Fruit fly (Drosophila melanogaster): ENCODE data around the gene rdgA.

rdgA gene

DNA sequence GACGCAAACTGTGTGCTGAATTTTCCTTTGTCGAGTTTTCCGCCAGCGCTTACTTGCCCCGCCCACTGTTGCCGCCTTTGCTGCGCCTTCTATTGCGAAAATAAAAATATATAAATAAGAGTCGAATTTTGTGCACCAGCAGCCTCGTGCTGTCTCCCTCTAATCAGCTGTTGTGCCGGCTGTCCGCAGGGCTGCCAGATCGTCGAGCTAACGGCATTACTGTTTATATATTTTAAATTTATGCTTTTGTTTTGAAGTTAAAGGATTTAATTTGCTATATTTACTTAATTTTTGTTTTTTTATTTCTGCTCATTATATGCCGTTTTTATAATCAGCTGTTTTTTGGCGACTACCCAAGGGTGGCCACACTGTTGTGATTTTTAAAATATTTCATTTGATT is 6.8 kb upstream of the rdgA start, which contains the start of gene Uros1 (continued):
- TF ChIP-seq CG4282 (GFP tag; optimal IDR thresholded peaks at IDR 0.05) (no peak), CG6854 (GFP tag; optimal IDR thresholded peaks at IDR 0.05) (no peak), CG17802 (tag; optimal IDR thresholded peaks at IDR 0.05) (no peak), CG9817 (tag; optimal IDR thresholded peaks at IDR 0.05) (no peak), Abd-B (GFP tag; optimal IDR thresholded peaks at IDR 0.05) (no peak), da (GFP tag; optimal IDR thresholded peaks at IDR 0.05) (no peak), Pdp1 (GFP tag; optimal IDR thresholded peaks at IDR 0.05) (no peak), CG8359 (GFP tag; optimal IDR thresholded peaks at IDR 0.05; ENCODE audit: borderline replicate concordance) (no peak), tio (GFP tag; optimal IDR thresholded peaks at IDR 0.05) (no peak), Dfd (GFP tag; optimal IDR thresholded peaks at IDR 0.05) (no peak), ranshi (GFP tag; IDR thresholded peaks at IDR 0.05) (0 out of 2 replicates have a peak, but pooled peaks have one; percentile 18), Vsx1 (GFP tag; optimal IDR thresholded peaks at IDR 0.05) (no peak), Optix (GFP tag; IDR thresholded peaks at IDR 0.05) (peak; percentile 50; the same call in 1 of the 3 replicates), CG31365 (tag; optimal IDR thresholded peaks at IDR 0.05) (no peak), Jarid2 (GFP tag; optimal IDR thresholded peaks at IDR 0.05) (no peak), rib (GFP tag; IDR thresholded peaks at IDR 0.05) (no peak), D (optimal IDR thresholded peaks at IDR 0.05) (no peak), D (GFP tag; optimal IDR thresholded peaks at IDR 0.05) (no peak), vvl (GFP tag; IDR thresholded peaks at IDR 0.05) (peak; percentile 40; the same call in 1 of the 2 replicates), ap (GFP tag; IDR thresholded peaks at IDR 0.05) (no peak), CG2875 (GFP tag; optimal IDR thresholded peaks at IDR 0.05) (no peak), HmgZ (tag; optimal IDR thresholded peaks at IDR 0.05) (no peak), dmrt99B (tag; optimal IDR thresholded peaks at IDR 0.05) (no peak), CG30403 (GFP tag; optimal IDR thresholded peaks at IDR 0.05) (peak; percentile 12), zen (tag; optimal IDR thresholded peaks at IDR 0.05) (no peak), CG12391 (tag; optimal IDR thresholded peaks at IDR 0.05) (peak; percentile 34), HLH4C (GFP tag; IDR thresholded peaks at IDR 0.05; ENCODE audit: partially characterized antibody) (no peak), sima (GFP tag; optimal IDR thresholded peaks at IDR 0.05) (no peak), abd-A (tag; optimal IDR thresholded peaks at IDR 0.05) (no peak), nau (GFP tag; optimal IDR thresholded peaks at IDR 0.05) (no peak), Ptx1 (GFP tag; IDR thresholded peaks at IDR 0.05) (peak; percentile 71), gt (GFP tag; IDR thresholded peaks at IDR 0.05) (no peak), croc (GFP tag; conservative IDR thresholded peaks at IDR 0.05) (no peak), CG13424 (tag; optimal IDR thresholded peaks at IDR 0.05) (peak; percentile 33), mam (GFP tag; optimal IDR thresholded peaks at IDR 0.05) (no peak), CG17912 (GFP tag; optimal IDR thresholded peaks at IDR 0.05) (no peak), chinmo (GFP tag; IDR thresholded peaks at IDR 0.05; ENCODE audit: partially characterized antibody) (no peak), CG18011 (GFP tag; optimal IDR thresholded peaks at IDR 0.05) (no peak), grau (tag; optimal IDR thresholded peaks at IDR 0.05) (peak; percentile 26), CG2120 (GFP tag; optimal IDR thresholded peaks at IDR 0.05) (peak; percentile 50), CG8290 (GFP tag; optimal IDR thresholded peaks at IDR 0.05) (no peak), CG8290 (tag; optimal IDR thresholded peaks at IDR 0.05) (no peak), pan (optimal IDR thresholded peaks at IDR 0.05) (no peak), pan (GFP tag; optimal IDR thresholded peaks at IDR 0.05 in 1 of 2, IDR thresholded peaks at IDR 0.05 in 1 of 2) (peak in 1 of 2 experiments; percentile 74), CG31441 (GFP tag; IDR thresholded peaks at IDR 0.05) (0 out of 2 replicates have a peak, but pooled peaks have one; percentile 13), CG8281 (tag; optimal IDR thresholded peaks at IDR 0.05) (no peak), Sox100B (GFP tag; optimal IDR thresholded peaks at IDR 0.05) (no peak), Antp (GFP tag; optimal IDR thresholded peaks at IDR 0.05) (no peak), Hr78 (GFP tag; optimal IDR thresholded peaks at IDR 0.05) (no peak), gfzf (GFP tag; optimal IDR thresholded peaks at IDR 0.05) (no peak), B-H1 (GFP tag; IDR thresholded peaks at IDR 0.05) (peak; percentile 38; the same call in 1 of the 3 replicates)

Measured in whole organism, embryonic.